Worm (Caenorhabditis elegans): ENCODE measurements around the gene itr-1.
A peak's percentile ranks its signal among the peaks of the same experiment; 100 is the strongest.
"Not testable (repeated sequence)": the region's sequence is repeated elsewhere in the genome, so short reads cannot be mapped to it uniquely, and the experiment has no call there.

itr-1 gene

DNA sequence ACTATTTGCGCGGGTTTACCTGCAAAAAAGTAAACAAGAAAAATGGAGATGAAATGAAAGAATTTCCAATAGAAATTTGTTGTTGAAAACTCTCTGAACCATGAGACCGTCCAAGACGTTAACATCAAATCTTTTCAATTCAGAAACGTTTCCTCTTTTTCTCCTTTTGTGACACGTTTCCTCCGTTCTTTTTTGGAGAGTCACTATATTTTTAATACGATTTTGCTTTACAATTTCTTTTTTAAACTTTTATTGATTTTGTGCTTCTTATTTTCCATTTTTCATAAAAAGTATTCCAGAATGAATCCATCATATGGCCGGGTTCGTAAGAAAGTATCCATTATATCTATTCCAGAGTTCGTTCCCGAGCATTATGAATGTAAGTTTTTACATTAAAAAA lies at the start of gene itr-1:
itr-1 (plus strand) TSS at position 301 of the 400 bp plus-strand sequence.
- TF ChIP-seq ZK546.5 (tag; optimal IDR thresholded peaks at IDR 0.05) (no peak), nhr-23 (tag; optimal IDR thresholded peaks at IDR 0.05) (no peak), elt-2 (tag; optimal IDR thresholded peaks at IDR 0.05) (no peak), lin-15B (tag; optimal IDR thresholded peaks at IDR 0.05) (no peak), egl-5 (tag; optimal IDR thresholded peaks at IDR 0.05) (no peak), sea-2 (GFP tag; optimal IDR thresholded peaks at IDR 0.05) (no peak), ceh-9 (tag; optimal IDR thresholded peaks at IDR 0.05) (no peak)

DNA sequence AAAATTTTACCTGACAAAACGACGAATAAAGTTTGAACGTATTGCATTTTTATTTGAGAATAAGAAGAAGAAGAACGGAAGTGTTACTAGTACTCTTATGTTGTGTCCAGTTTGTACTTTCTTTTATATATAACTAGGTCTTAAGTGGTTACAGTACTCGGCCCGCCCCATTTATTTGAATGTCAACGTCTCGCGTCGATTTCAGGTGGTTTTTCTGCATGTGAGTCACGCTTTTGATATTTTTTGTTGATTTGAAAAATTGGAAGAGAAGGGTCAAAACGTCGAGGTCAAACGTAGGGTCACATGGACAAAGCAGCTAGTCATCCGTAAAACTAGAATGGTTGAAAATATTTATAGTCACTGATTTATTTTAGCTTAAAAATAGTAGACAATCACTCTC lies 46.0 kb upstream of the itr-1 start, which contains the start of gene F45E4.5:
F45E4.5 (minus strand) TSS at position 101 of the 400 bp plus-strand sequence.
- TF ChIP-seq nhr-28 (tag; optimal IDR thresholded peaks at IDR 0.05) (no peak), egl-5 (tag; optimal IDR thresholded peaks at IDR 0.05) (no peak), nhr-76 (tag; optimal IDR thresholded peaks at IDR 0.05) (no peak), nhr-11 (tag; optimal IDR thresholded peaks at IDR 0.05) (no peak), lin-15B (tag; optimal IDR thresholded peaks at IDR 0.05) (no peak), unc-62 (GFP tag; optimal IDR thresholded peaks at IDR 0.05) (no peak), nhr-12 (tag; optimal IDR thresholded peaks at IDR 0.05) (no peak), nhr-237 (tag; optimal IDR thresholded peaks at IDR 0.05) (no peak), jun-1 (tag; optimal IDR thresholded peaks at IDR 0.05) (no peak)

DNA sequence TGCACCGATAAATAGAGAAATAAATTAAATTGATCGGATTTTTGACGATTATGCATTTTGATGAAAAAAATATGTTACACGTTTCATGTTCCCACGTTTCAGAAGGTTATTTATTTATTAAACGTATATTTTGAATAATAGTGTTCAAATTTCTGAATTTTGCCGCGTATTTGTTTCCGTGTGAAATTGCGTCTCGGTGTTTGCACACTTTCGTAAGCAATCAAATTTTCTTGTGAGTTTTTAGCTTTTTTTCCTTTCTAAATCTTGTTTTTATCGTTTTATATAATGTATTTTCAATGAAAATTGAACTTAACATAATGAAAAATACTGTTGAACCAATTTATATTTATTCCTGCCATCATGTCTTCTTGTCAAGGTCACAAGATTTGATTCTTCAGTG lies 42.4 kb upstream of the itr-1 start, which contains the start of gene F45E4.6:
F45E4.6 (minus strand) TSS at position 14 of the 400 bp plus-strand sequence.
- TF ChIP-seq R02D3.7 (tag; optimal IDR thresholded peaks at IDR 0.05) (no peak), nhr-23 (tag; optimal IDR thresholded peaks at IDR 0.05) (peak; percentile 2), pha-4 (tag; optimal IDR thresholded peaks at IDR 0.05) (peak; percentile 76), lin-15B (tag; optimal IDR thresholded peaks at IDR 0.05) (peak; percentile 20), snpc-4 (tag; optimal IDR thresholded peaks at IDR 0.05) (peak; percentile 35), nfya-1 (tag; optimal IDR thresholded peaks at IDR 0.05; ENCODE audit: insufficient read depth) (peak; percentile 39), ceh-9 (tag; optimal IDR thresholded peaks at IDR 0.05) (no peak)

- TF ChIP-seq ama-1 (optimal IDR thresholded peaks at IDR 0.05) (no peak), jun-1 (tag; optimal IDR thresholded peaks at IDR 0.05) (no peak), ZK546.5 (tag; optimal IDR thresholded peaks at IDR 0.05) (no peak), skn-1 (tag; optimal IDR thresholded peaks at IDR 0.05) (no peak), pha-4 (tag; optimal IDR thresholded peaks at IDR 0.05) (no peak), elt-3 (tag; optimal IDR thresholded peaks at IDR 0.05) (no peak), mdl-1 (tag; optimal IDR thresholded peaks at IDR 0.05) (no peak), nhr-77 (tag; optimal IDR thresholded peaks at IDR 0.05) (no peak), nhr-237 (tag; optimal IDR thresholded peaks at IDR 0.05) (no peak), aly-2 (tag; optimal IDR thresholded peaks at IDR 0.05) (no peak), nhr-28 (tag; optimal IDR thresholded peaks at IDR 0.05) (no peak), fkh-2 (tag; optimal IDR thresholded peaks at IDR 0.05) (no peak), nhr-12 (tag; optimal IDR thresholded peaks at IDR 0.05) (no peak), ceh-28 (tag; optimal IDR thresholded peaks at IDR 0.05) (no peak), nhr-23 (tag; optimal IDR thresholded peaks at IDR 0.05) (no peak)
These were observed 42.0 kb upstream of the itr-1 start, which contains the start of gene plp-1 for ce11 chrIV:7633020-7633419. TSS of gene plp-1 (plus strand) at chrIV:7633360.

- TF ChIP-seq ceh-82, snpc-4, nhr-12 (tag; optimal IDR thresholded peaks at IDR 0.05): not testable (repeated sequence)
These were observed 40.4 kb upstream of the itr-1 start, which contains the start of gene warf-1 for ce11 chrIV:7634578-7634977. TSS of gene warf-1 (plus strand) at chrIV:7634786.

- no peak for TF ChIP-seq nhr-237 (tag; optimal IDR thresholded peaks at IDR 0.05)
- TF ChIP-seq nhr-67 (tag; optimal IDR thresholded peaks at IDR 0.05): no peak
- no peak for TF ChIP-seq hmg-11 (tag; optimal IDR thresholded peaks at IDR 0.05)
- TF ChIP-seq nfya-1 (tag; optimal IDR thresholded peaks at IDR 0.05; ENCODE audit: insufficient read depth): no peak
- TF ChIP-seq pha-4 (tag; optimal IDR thresholded peaks at IDR 0.05): no peak
- TF ChIP-seq ceh-82 (tag; optimal IDR thresholded peaks at IDR 0.05): no peak
- TF ChIP-seq snpc-4 (tag; optimal IDR thresholded peaks at IDR 0.05): no peak
- TF ChIP-seq ama-1 (optimal IDR thresholded peaks at IDR 0.05): no peak
- no peak for TF ChIP-seq nhr-11 (tag; optimal IDR thresholded peaks at IDR 0.05)
- no peak for TF ChIP-seq nhr-25 (tag; optimal IDR thresholded peaks at IDR 0.05)
- no peak for TF ChIP-seq fkh-2 (tag; optimal IDR thresholded peaks at IDR 0.05)
- no peak for TF ChIP-seq fos-1 (tag; optimal IDR thresholded peaks at IDR 0.05)
- no peak for TF ChIP-seq sea-2 (GFP tag; optimal IDR thresholded peaks at IDR 0.05)
- TF ChIP-seq eor-1 (tag; optimal IDR thresholded peaks at IDR 0.05): no peak
- no peak for TF ChIP-seq mdl-1 (tag; optimal IDR thresholded peaks at IDR 0.05)
- TF ChIP-seq nhr-12 (tag; optimal IDR thresholded peaks at IDR 0.05): no peak
- no peak for TF ChIP-seq elt-2 (tag; optimal IDR thresholded peaks at IDR 0.05)
- TF ChIP-seq pqm-1 (tag; optimal IDR thresholded peaks at IDR 0.05): no peak
These were observed 33.2 kb upstream of the itr-1 start, which contains the start of gene nep-16 for ce11 chrIV:7641758-7642157. TSS of gene nep-16 (minus strand) at chrIV:7641858.

Measured in whole organism, L3 larva.